Worm (Caenorhabditis elegans) whole organism, mixed stage, embryonic: Measurements from ENCODE around the gene ugt-37.

Experiments used
- M03D4.4 ChIP-seq: sonication (generic microtip); optimal IDR thresholded peaks from 2 replicates; lab custom pipeline; 2017; ENCODE audit warnings: mild to moderate bottlenecking, missing genetic modification characterization, missing compliant biosample characterization
- bed-3 ChIP-seq: fragments of 200-800 bp; sonication (Bioruptor generic); optimal IDR thresholded peaks from 3 replicates; lab custom pipeline; 2018; ENCODE audit warnings: mild to moderate bottlenecking, missing genetic modification characterization, moderate library complexity, missing compliant biosample characterization
- blmp-1 ChIP-seq: fragments of 150-350 bp; optimal IDR thresholded peaks from 2 replicates; lab custom pipeline; 2014; ENCODE audit warnings: missing biosample characterization, missing genetic modification characterization
- ceh-39 ChIP-seq: fragments of 150-350 bp; optimal IDR thresholded peaks from 2 replicates; lab custom pipeline; 2014; ENCODE audit warnings: missing biosample characterization, missing genetic modification characterization
- ceh-43 ChIP-seq: fragments of 200-800 bp; sonication (Bioruptor generic); optimal IDR thresholded peaks from 2 replicates; lab custom pipeline; 2018; ENCODE audit warnings: mild to moderate bottlenecking, missing genetic modification characterization, moderate library complexity, missing compliant biosample characterization
- ceh-83 ChIP-seq: fragments of 200-800 bp; sonication (Bioruptor generic); optimal IDR thresholded peaks from 2 replicates; lab custom pipeline; 2018; ENCODE audit warnings: mild to moderate bottlenecking, missing genetic modification characterization, missing compliant biosample characterization
- ces-1 ChIP-seq: fragments of 150-350 bp; optimal IDR thresholded peaks from 2 replicates; lab custom pipeline; 2014; ENCODE audit warnings: missing biosample characterization, missing genetic modification reagents, missing genetic modification characterization
- cnd-1 ChIP-seq: fragments of 200-800 bp; sonication (Bioruptor generic); optimal IDR thresholded peaks from 2 replicates; lab custom pipeline; 2018; ENCODE audit warnings: mild to moderate bottlenecking, missing genetic modification characterization, missing compliant biosample characterization
- drap-1 ChIP-seq: fragments of 200-800 bp; sonication (Bioruptor generic); optimal IDR thresholded peaks from 3 replicates; lab custom pipeline; 2018; ENCODE audit warnings: mild to moderate bottlenecking, missing genetic modification characterization, missing compliant biosample characterization
- elt-1 ChIP-seq: sonication (generic microtip); optimal IDR thresholded peaks from 2 replicates; lab custom pipeline; 2017; ENCODE audit warnings: missing genetic modification characterization, mild to moderate bottlenecking, missing compliant biosample characterization, antibody characterized with exemption, moderate library complexity, borderline replicate concordance; ENCODE audit not compliant: insufficient read depth
- elt-3 ChIP-seq: fragments of 150-350 bp; optimal IDR thresholded peaks from 2 replicates; lab custom pipeline; 2014; ENCODE audit warnings: missing biosample characterization, missing genetic modification characterization
- ham-2 ChIP-seq: fragments of 200-800 bp; sonication (Bioruptor generic); optimal IDR thresholded peaks from 2 replicates; lab custom pipeline; 2018; ENCODE audit warnings: mild to moderate bottlenecking, missing genetic modification characterization, missing compliant biosample characterization
- hlh-1 ChIP-seq: fragments of 150-350 bp; optimal IDR thresholded peaks from 2 replicates; lab custom pipeline; 2014; ENCODE audit warnings: missing biosample characterization, missing genetic modification reagents, missing genetic modification characterization
- lin-13 ChIP-seq: fragments of 150-350 bp; optimal IDR thresholded peaks from 2 replicates; lab custom pipeline; 2014; ENCODE audit warnings: missing biosample characterization, missing genetic modification characterization
- lsy-2 ChIP-seq: fragments of 150-350 bp; optimal IDR thresholded peaks from 2 replicates; lab custom pipeline; 2014; ENCODE audit warnings: missing biosample characterization, missing genetic modification characterization
- mls-2 ChIP-seq: sonication (generic microtip); optimal IDR thresholded peaks from 2 replicates; lab custom pipeline; 2016; ENCODE audit warnings: mild to moderate bottlenecking, missing genetic modification characterization, moderate library complexity, missing compliant biosample characterization
- nhr-12 ChIP-seq: fragments of 150-350 bp; optimal IDR thresholded peaks from 2 replicates; lab custom pipeline; 2014; ENCODE audit warnings: missing biosample characterization, missing genetic modification characterization
- nhr-2 ChIP-seq: fragments of 150-350 bp; optimal IDR thresholded peaks from 2 replicates; lab custom pipeline; 2014; ENCODE audit warnings: missing biosample characterization, missing genetic modification characterization
- nhr-237 ChIP-seq: fragments of 150-350 bp; optimal IDR thresholded peaks from 2 replicates; lab custom pipeline; 2014; ENCODE audit warnings: missing biosample characterization, missing genetic modification characterization
- nhr-28 ChIP-seq: fragments of 150-350 bp; optimal IDR thresholded peaks from 2 replicates; lab custom pipeline; 2014; ENCODE audit warnings: missing biosample characterization, missing genetic modification characterization
- nhr-76 ChIP-seq: sonication (generic microtip); optimal IDR thresholded peaks from 2 replicates; lab custom pipeline; 2017; ENCODE audit warnings: missing biosample characterization, missing genetic modification characterization
- pha-4 ChIP-seq: fragments of 150-350 bp; optimal IDR thresholded peaks from 2 replicates; lab custom pipeline; 2018; ENCODE audit warnings: missing biosample characterization, missing genetic modification reagents, missing genetic modification characterization
- sem-2 ChIP-seq: fragments of 200-800 bp; sonication (Bioruptor generic); optimal IDR thresholded peaks from 2 replicates; lab custom pipeline; 2018; ENCODE audit warnings: mild to moderate bottlenecking, missing genetic modification characterization, missing compliant biosample characterization
- snpc-4 ChIP-seq: fragments of 150-350 bp; optimal IDR thresholded peaks from 2 replicates; lab custom pipeline; 2014; ENCODE audit warnings: missing biosample characterization, missing genetic modification characterization
- sptf-1 ChIP-seq: sonication (generic microtip); optimal IDR thresholded peaks from 2 replicates; lab custom pipeline; 2017; ENCODE audit warnings: mild to moderate bottlenecking, missing genetic modification characterization, moderate library complexity, missing compliant biosample characterization
- tbx-8 ChIP-seq: fragments of 200-800 bp; sonication (Bioruptor generic); optimal IDR thresholded peaks from 2 replicates; lab custom pipeline; 2018; ENCODE audit warnings: mild to moderate bottlenecking, missing genetic modification characterization, moderate library complexity, missing compliant biosample characterization
- unc-120 ChIP-seq: sonication (generic microtip); optimal IDR thresholded peaks from 2 replicates; lab custom pipeline; 2017; ENCODE audit warnings: missing genetic modification characterization, missing compliant biosample characterization; ENCODE audit not compliant: poor library complexity, severe bottlenecking
- unc-62 ChIP-seq: fragments of 150-350 bp; optimal IDR thresholded peaks from 2 replicates; lab custom pipeline; 2014; ENCODE audit warnings: missing biosample characterization, missing genetic modification reagents, missing genetic modification characterization
- zip-8 ChIP-seq: fragments of 150-350 bp; optimal IDR thresholded peaks from 2 replicates; lab custom pipeline; 2014; ENCODE audit warnings: missing biosample characterization, missing genetic modification characterization
- ztf-11 ChIP-seq: fragments of 150-350 bp; optimal IDR thresholded peaks from 2 replicates; lab custom pipeline; 2014; ENCODE audit warnings: missing biosample characterization, missing genetic modification characterization

Gene ugt-37

ce11 chrV:7103247-7103646 lies 41.9 kb downstream of the ugt-37 start, which contains the start of gene odr-2:
Gene odr-2 (plus strand): TSS chrV:7103547.
- TF ChIP-seq pha-4 (tag; lab: Kevin White, UChicago) (no peak), tbx-8 (no peak), nhr-12 (tag; lab: Kevin White, UChicago) (no peak), unc-120 (no peak), nhr-28 (tag; lab: Kevin White, UChicago) (no peak)

ce11 chrV:7096811-7097210 lies 48.3 kb downstream of the ugt-37 start:
- TF ChIP-seq zip-8 (tag; lab: Kevin White, UChicago): no peak
- TF ChIP-seq ceh-83: no peak
- no peak for TF ChIP-seq nhr-237 (tag; lab: Kevin White, UChicago)
- TF ChIP-seq elt-1 (tag; lab: Kevin White, UChicago): no peak
- TF ChIP-seq sptf-1: no peak
- TF ChIP-seq blmp-1 (tag; lab: Kevin White, UChicago): no peak
- no peak for TF ChIP-seq lsy-2 (tag; lab: Kevin White, UChicago)
- no peak for TF ChIP-seq pha-4 (tag; lab: Kevin White, UChicago)
- no peak for TF ChIP-seq ceh-39 (tag; lab: Kevin White, UChicago)
- TF ChIP-seq unc-120: no peak
- no peak for TF ChIP-seq ham-2 (GFP tag; lab: Kevin White, UChicago)
- TF ChIP-seq nhr-76 (tag; lab: Kevin White, UChicago): no peak
- no peak for TF ChIP-seq mls-2 (tag; lab: Kevin White, UChicago)
- no peak for TF ChIP-seq nhr-2
- TF ChIP-seq drap-1: no peak
- TF ChIP-seq tbx-8: no peak

ce11 chrV:7096129-7096730 lies 48.9 kb downstream of the ugt-37 start:
- no peak for TF ChIP-seq sptf-1
- TF ChIP-seq elt-3 (tag; lab: Kevin White, UChicago): no peak
- TF ChIP-seq ztf-11: no peak
- TF ChIP-seq ceh-43 (GFP tag; lab: Kevin White, UChicago): no peak
- no peak for TF ChIP-seq lin-13 (tag; lab: Kevin White, UChicago)
- TF ChIP-seq unc-62 (GFP tag; lab: Kevin White, UChicago): no peak
- TF ChIP-seq, all 35 proteins: peak for 0

- TF ChIP-seq zip-8 (tag; lab: Kevin White, UChicago): no peak
- no peak for TF ChIP-seq ztf-11
- no peak for TF ChIP-seq lin-13 (tag; lab: Kevin White, UChicago)
- no peak for TF ChIP-seq mls-2 (tag; lab: Kevin White, UChicago)
- no peak for TF ChIP-seq elt-1 (tag; lab: Kevin White, UChicago)
- no peak for TF ChIP-seq tbx-8
- TF ChIP-seq nhr-28 (tag; lab: Kevin White, UChicago): no peak
- TF ChIP-seq ham-2 (GFP tag; lab: Kevin White, UChicago): no peak
- no peak for TF ChIP-seq ceh-83
- TF ChIP-seq nhr-2: no peak
- no peak for TF ChIP-seq sem-2 (GFP tag; lab: Kevin White, UChicago)
- no peak for TF ChIP-seq ces-1 (GFP tag; lab: Kevin White, UChicago)
- TF ChIP-seq lsy-2 (tag; lab: Kevin White, UChicago): no peak
These were observed 49.7 kb downstream of the ugt-37 start for ce11 chrV:7095254-7095990.

ce11 chrV:7093720-7094401 lies 51.3 kb downstream of the ugt-37 start, which contains the start of gene nhr-135:
Gene nhr-135 (minus strand): TSS chrV:7093770.
- TF ChIP-seq ces-1 (GFP tag; lab: Kevin White, UChicago) (no peak), nhr-28 (tag; lab: Kevin White, UChicago) (no peak), sem-2 (GFP tag; lab: Kevin White, UChicago) (no peak), ceh-43 (GFP tag; lab: Kevin White, UChicago) (no peak), snpc-4 (tag; lab: Kevin White, UChicago) (no peak), cnd-1 (tag; lab: Kevin White, UChicago) (no peak), tbx-8 (no peak), bed-3 (no peak), lsy-2 (tag; lab: Kevin White, UChicago) (no peak), M03D4.4 (tag; lab: Kevin White, UChicago) (no peak), hlh-1 (tag; lab: Kevin White, UChicago) (no peak), unc-120 (no peak), nhr-2 (no peak), ceh-39 (tag; lab: Kevin White, UChicago) (no peak), ztf-11 (no peak)
